Worm (Caenorhabditis elegans) whole organism, young adult: ENCODE results near the gene smc-6.

Experiments
- B0019.2 ChIP-seq: fragments of 200-800 bp; sonication (Bioruptor generic); conservative IDR thresholded peaks from 2 replicates; pipeline ENCODE4 v1.3.6; 2022; ENCODE audit warnings: missing genetic modification reagents, missing genetic modification characterization, missing compliant biosample characterization
- B0336.3 ChIP-seq: fragments of 200-800 bp; sonication (Bioruptor generic); IDR thresholded peaks from 2 replicates; pipeline ENCODE4 v1.3.6; 2022; ENCODE audit warnings: missing genetic modification characterization, missing compliant biosample characterization
- C17E4.6 ChIP-seq: fragments of 200-800 bp; sonication (Bioruptor generic); IDR thresholded peaks from 2 replicates; pipeline ENCODE4 v1.3.6; 2022; ENCODE audit warnings: missing genetic modification reagents, missing genetic modification characterization, missing compliant biosample characterization
- F10E7.11 ChIP-seq: sonication (generic microtip); optimal IDR thresholded peaks from 2 replicates; lab custom pipeline; 2017; ENCODE audit warnings: mild to moderate bottlenecking, missing genetic modification characterization, moderate library complexity, missing compliant biosample characterization
- F22D6.2 ChIP-seq: sonication (generic microtip); optimal IDR thresholded peaks from 2 replicates; lab custom pipeline; 2016; ENCODE audit warnings: mild to moderate bottlenecking, missing genetic modification characterization, missing compliant biosample characterization
- F23B12.7 ChIP-seq: sonication (generic microtip); optimal IDR thresholded peaks from 2 replicates; lab custom pipeline; 2017; ENCODE audit warnings: missing genetic modification characterization, mild to moderate bottlenecking, missing compliant biosample characterization, antibody characterized with exemption, moderate library complexity; ENCODE audit not compliant: insufficient read depth
- T26A5.8 ChIP-seq: sonication (generic microtip); optimal IDR thresholded peaks from 2 replicates; lab custom pipeline; 2016; ENCODE audit warnings: missing genetic modification characterization, missing compliant biosample characterization
- Y53F4B.3 ChIP-seq: fragments of 200-800 bp; sonication (Bioruptor generic); IDR thresholded peaks from 2 replicates; pipeline ENCODE4 v1.3.6; 2022; ENCODE audit warnings: missing genetic modification reagents, missing genetic modification characterization, missing compliant biosample characterization
- Y56A3A.18 ChIP-seq: fragments of 200-800 bp; sonication (Bioruptor generic); IDR thresholded peaks from 2 replicates; pipeline ENCODE4 v1.3.6; 2022; ENCODE audit warnings: missing genetic modification reagents, missing genetic modification characterization, missing compliant biosample characterization
- Y79H2A.3 ChIP-seq: fragments of 200-800 bp; sonication (Bioruptor generic); conservative IDR thresholded peaks from 2 replicates; pipeline ENCODE4 v1.3.6; 2022; ENCODE audit warnings: missing genetic modification reagents, missing genetic modification characterization, missing compliant biosample characterization
- Y95B8A.8 ChIP-seq: fragments of 200-800 bp; sonication (Bioruptor generic); IDR thresholded peaks from 2 replicates; pipeline ENCODE4 v1.3.6; 2022; ENCODE audit warnings: missing genetic modification reagents, missing genetic modification characterization, missing compliant biosample characterization
- bed-2 ChIP-seq: fragments of 200-800 bp; sonication (Bioruptor generic); IDR thresholded peaks from 2 replicates; pipeline ENCODE4 v1.3.6; 2022; ENCODE audit warnings: missing genetic modification reagents, missing genetic modification characterization, missing compliant biosample characterization
- ccch-3 ChIP-seq: fragments of 200-800 bp; sonication (Bioruptor generic); optimal IDR thresholded peaks from 2 replicates; lab custom pipeline; 2018; ENCODE audit warnings: mild to moderate bottlenecking, missing genetic modification characterization, missing compliant biosample characterization
- ceh-100 ChIP-seq: fragments of 200-800 bp; sonication (Bioruptor generic); IDR thresholded peaks from 2 replicates; pipeline ENCODE4 v1.3.6; 2022; ENCODE audit warnings: missing genetic modification reagents, missing genetic modification characterization, missing compliant biosample characterization
- ceh-58 ChIP-seq: fragments of 200-800 bp; sonication (Bioruptor generic); IDR thresholded peaks from 2 replicates; pipeline ENCODE4 v1.3.6; 2022; ENCODE audit warnings: missing genetic modification characterization, missing compliant biosample characterization
- chd-7 ChIP-seq: sonication (generic microtip); optimal IDR thresholded peaks from 2 replicates; lab custom pipeline; 2016; ENCODE audit warnings: mild to moderate bottlenecking, missing genetic modification characterization, moderate library complexity, missing compliant biosample characterization
- efl-1 ChIP-seq: fragments of 150-350 bp; optimal IDR thresholded peaks from 2 replicates; lab custom pipeline; 2014; ENCODE audit warnings: missing biosample characterization, missing genetic modification reagents, missing genetic modification characterization
- ets-4 ChIP-seq: fragments of 200-800 bp; sonication (Bioruptor generic); optimal IDR thresholded peaks from 2 replicates; lab custom pipeline; 2018; ENCODE audit warnings: mild to moderate bottlenecking, missing genetic modification characterization, missing compliant biosample characterization
- him-1 ChIP-seq: sonication (generic microtip); optimal IDR thresholded peaks from 2 replicates; lab custom pipeline; 2016; ENCODE audit warnings: missing genotype, missing genetic modification reagents, missing genetic modification characterization, missing compliant biosample characterization
- hmg-1.2 ChIP-seq: fragments of 200-800 bp; sonication (Bioruptor generic); IDR thresholded peaks from 2 replicates; pipeline ENCODE4 v1.3.6; 2022; ENCODE audit warnings: missing genetic modification reagents, missing genetic modification characterization, missing compliant biosample characterization
- lag-1 ChIP-seq: fragments of 200-800 bp; sonication (Bioruptor generic); IDR thresholded peaks from 2 replicates; pipeline ENCODE4 v1.3.6; 2022; ENCODE audit warnings: missing genetic modification reagents, missing genetic modification characterization, missing compliant biosample characterization
- let-607 ChIP-seq, 2 experiments: fragments of 200-800 bp in 1 of 2; sonication (Bioruptor generic) in 1 of 2; sonication (generic microtip) in 1 of 2; optimal IDR thresholded peaks; 2 replicates each; lab custom pipeline; 2016 to 2018; ENCODE audit warnings: mild to moderate bottlenecking in 2 of 2, missing compliant biosample characterization in 2 of 2, missing genetic modification characterization in 2 of 2, moderate library complexity in 2 of 2, missing genotype in 1 of 2
- lin-54 ChIP-seq: fragments of 200-800 bp; sonication (Bioruptor generic); optimal IDR thresholded peaks from 2 replicates; lab custom pipeline; 2018; ENCODE audit warnings: mild to moderate bottlenecking, missing genetic modification characterization, missing compliant biosample characterization
- lsy-27 ChIP-seq: sonication (generic microtip); optimal IDR thresholded peaks from 2 replicates; lab custom pipeline; 2017; ENCODE audit warnings: missing genetic modification characterization, mild to moderate bottlenecking, missing compliant biosample characterization, antibody characterized with exemption, missing genotype, borderline replicate concordance; ENCODE audit not compliant: insufficient read depth
- madf-8 ChIP-seq: fragments of 200-800 bp; sonication (Bioruptor generic); conservative IDR thresholded peaks from 2 replicates; pipeline ENCODE4 v1.3.6; 2022; ENCODE audit warnings: missing genetic modification reagents, missing genetic modification characterization, missing compliant biosample characterization
- mcd-1 ChIP-seq: fragments of 200-800 bp; sonication (Bioruptor generic); IDR thresholded peaks from 2 replicates; pipeline ENCODE4 v1.3.6; 2022; ENCODE audit warnings: missing genetic modification reagents, missing genetic modification characterization, missing compliant biosample characterization
- mxl-1 ChIP-seq: sonication (generic microtip); optimal IDR thresholded peaks from 2 replicates; lab custom pipeline; 2016; ENCODE audit warnings: missing genetic modification characterization, missing compliant biosample characterization
- nfya-1 ChIP-seq: sonication (generic microtip); optimal IDR thresholded peaks from 2 replicates; lab custom pipeline; 2017; ENCODE audit warnings: antibody characterized with exemption, missing compliant biosample characterization, missing genetic modification characterization, borderline replicate concordance; ENCODE audit not compliant: insufficient read depth
- nfyb-1 ChIP-seq: fragments of 200-800 bp; sonication (Bioruptor generic); IDR thresholded peaks from 2 replicates; pipeline ENCODE4 v1.3.6; 2022; ENCODE audit warnings: missing genetic modification reagents, missing genetic modification characterization, missing compliant biosample characterization
- nhr-120 ChIP-seq: fragments of 200-800 bp; sonication (Bioruptor generic); IDR thresholded peaks from 2 replicates; pipeline ENCODE4 v1.3.6; 2022; ENCODE audit warnings: missing genetic modification characterization, missing compliant biosample characterization
- rcor-1 ChIP-seq: fragments of 200-800 bp; sonication (Bioruptor generic); IDR thresholded peaks from 2 replicates; pipeline ENCODE4 v1.3.6; 2022; ENCODE audit warnings: missing genetic modification reagents, missing genetic modification characterization, missing compliant biosample characterization
- rec-8 ChIP-seq, 2 experiments: sonication (generic microtip); optimal IDR thresholded peaks; 2 replicates each; lab custom pipeline; 2016; ENCODE audit warnings: mild to moderate bottlenecking in 2 of 2, missing genetic modification characterization in 2 of 2, missing genetic modification reagents in 2 of 2, missing genotype in 2 of 2, missing biosample characterization in 1 of 2, missing compliant biosample characterization in 1 of 2, moderate library complexity in 1 of 2
- repo-1 ChIP-seq: sonication (generic microtip); optimal IDR thresholded peaks from 2 replicates; lab custom pipeline; 2017; ENCODE audit warnings: mild to moderate bottlenecking, missing genetic modification characterization, missing compliant biosample characterization
- rpc-1 ChIP-seq, 2 experiments: fragments of 150-350 bp in 1 of 2; sonication (generic microtip) in 1 of 2; optimal IDR thresholded peaks; 2 replicates each; lab custom pipeline; 2014 to 2018; ENCODE audit warnings: missing biosample characterization in 1 of 2, missing genetic modification characterization in 1 of 2, missing genetic modification reagents in 1 of 2, missing genotype in 1 of 2
- snpc-1.1 ChIP-seq: sonication (generic microtip); optimal IDR thresholded peaks from 2 replicates; lab custom pipeline; 2017; ENCODE audit warnings: missing genetic modification characterization, mild to moderate bottlenecking, missing compliant biosample characterization, antibody characterized with exemption, moderate library complexity, missing genotype, missing genetic modification reagents; ENCODE audit not compliant: insufficient read depth
- snpc-3.4 ChIP-seq: sonication (generic microtip); optimal IDR thresholded peaks from 2 replicates; lab custom pipeline; 2017; ENCODE audit warnings: missing genetic modification characterization, mild to moderate bottlenecking, missing compliant biosample characterization, antibody characterized with exemption, moderate library complexity, missing genotype, missing genetic modification reagents
- snpc-4 ChIP-seq, 5 experiments: fragments of 150-350 bp in 1 of 5; sonication (generic microtip) in 4 of 5; optimal IDR thresholded peaks; 2 replicates each; lab custom pipeline; 2014 to 2018; ENCODE audit warnings: missing genetic modification characterization in 5 of 5, missing biosample characterization in 3 of 5, antibody characterized with exemption in 2 of 5, mild to moderate bottlenecking in 2 of 5, missing compliant biosample characterization in 2 of 5, missing genotype in 2 of 5, moderate library complexity in 2 of 5, missing genetic modification reagents in 1 of 5
- somi-1 ChIP-seq: fragments of 200-800 bp; sonication (Bioruptor generic); optimal IDR thresholded peaks from 2 replicates; lab custom pipeline; 2018; ENCODE audit warnings: mild to moderate bottlenecking, missing genetic modification characterization, missing compliant biosample characterization
- tlf-1 ChIP-seq: fragments of 200-800 bp; sonication (Bioruptor generic); optimal IDR thresholded peaks from 2 replicates; lab custom pipeline; 2018; ENCODE audit warnings: mild to moderate bottlenecking, missing genetic modification characterization, missing compliant biosample characterization
- zfh-2 ChIP-seq: fragments of 200-800 bp; sonication (Bioruptor generic); conservative IDR thresholded peaks from 2 replicates; pipeline ENCODE4 v1.3.6; 2022; ENCODE audit warnings: missing genetic modification reagents, missing genetic modification characterization, missing compliant biosample characterization
- ztf-6 ChIP-seq: fragments of 200-800 bp; sonication (Bioruptor generic); IDR thresholded peaks from 2 replicates; pipeline ENCODE4 v1.3.6; 2022; ENCODE audit warnings: missing genetic modification reagents, missing genetic modification characterization, missing compliant biosample characterization

The smc-6 gene

ce11 chrII:11592023-11592422 lies 13.5 kb downstream of the smc-6 start, which contains the start of gene F07A11.1:
TSS of gene F07A11.1 (minus strand) at chrII:11592123.
- TF ChIP-seq nhr-120 (no peak), rcor-1 (GFP tag; lab: Robert Waterston, UW) (no peak), tlf-1 (GFP tag; lab: Kevin White, UChicago) (no peak), ets-4 (GFP tag; lab: Kevin White, UChicago) (no peak), B0336.3 (GFP tag; lab: Robert Waterston, UW) (peak; percentile 36; the same call in 1 of the 2 replicates), Y79H2A.3 (no peak), rpc-1 (optimal IDR thresholded peaks at IDR 0.05; lab: Kevin White, UChicago) (no peak), rpc-1 (tag; optimal IDR thresholded peaks at IDR 0.05; lab: Kevin White, UChicago) (no peak), madf-8 (GFP tag; lab: Robert Waterston, UW) (0 out of 2 replicates have a peak, but pooled peaks have one; percentile 20), lin-54 (GFP tag; lab: Kevin White, UChicago) (no peak), Y56A3A.18 (GFP tag; lab: Robert Waterston, UW) (no peak), F23B12.7 (tag; lab: Kevin White, UChicago) (no peak), ceh-58 (GFP tag; lab: Robert Waterston, UW) (no peak), snpc-3.4 (tag; lab: Kevin White, UChicago) (peak; percentile 5), lsy-27 (tag; lab: Kevin White, UChicago) (no peak), efl-1 (GFP tag; lab: Kevin White, UChicago) (no peak), rec-8 (tag; optimal IDR thresholded peaks at IDR 0.05; lab: Kevin White, UChicago) (no peak), mxl-1 (tag; lab: Kevin White, UChicago) (no peak), F10E7.11 (tag; lab: Kevin White, UChicago) (no peak), him-1 (peak; percentile 55), nfya-1 (tag; lab: Kevin White, UChicago) (no peak), lag-1 (GFP tag; lab: Robert Waterston, UW) (no peak), B0019.2 (no peak), snpc-4 (GFP tag; optimal IDR thresholded peaks at IDR 0.05; lab: Kevin White, UChicago) (no peak), snpc-4 (tag; optimal IDR thresholded peaks at IDR 0.05; lab: Kevin White, UChicago) (peak in 1 of 4 experiments; percentile 1), Y95B8A.8 (GFP tag; lab: Robert Waterston, UW) (0 out of 2 replicates have a peak, but pooled peaks have one; percentile 49)

- no peak for TF ChIP-seq repo-1
- TF ChIP-seq mcd-1 (GFP tag; lab: Robert Waterston, UW): peak; percentile 39
- no peak for TF ChIP-seq F10E7.11 (tag; lab: Kevin White, UChicago)
- TF ChIP-seq hmg-1.2: peak; percentile 45; the same call in 1 of the 2 replicates
- TF ChIP-seq let-607 (tag; optimal IDR thresholded peaks at IDR 0.05; lab: Kevin White, UChicago): peak; percentile 32 to 52
- 0 out of 2 replicates have a peak, but pooled peaks have one; percentile 45 for TF ChIP-seq C17E4.6
- TF ChIP-seq zfh-2 (GFP tag; lab: Robert Waterston, UW): peak; percentile 41; the same call in 1 of the 2 replicates
- no peak for TF ChIP-seq chd-7 (tag; lab: Kevin White, UChicago)
These were observed 17.0 kb downstream of the smc-6 start, which contains the start of gene gfat-1 for ce11 chrII:11595368-11595996. TSS of gene gfat-1 (minus strand) at chrII:11595418.

- TF ChIP-seq tlf-1 (GFP tag; lab: Kevin White, UChicago) (peak; percentile 65), somi-1 (GFP tag; lab: Kevin White, UChicago) (no peak), rcor-1 (GFP tag; lab: Robert Waterston, UW) (peak; percentile 33; the same call in 1 of the 2 replicates), T26A5.8 (tag; lab: Kevin White, UChicago) (no peak), Y53F4B.3 (GFP tag; lab: Robert Waterston, UW) (no peak), Y95B8A.8 (GFP tag; lab: Robert Waterston, UW) (no peak), mxl-1 (tag; lab: Kevin White, UChicago) (no peak), ztf-6 (GFP tag; lab: Robert Waterston, UW) (no peak), bed-2 (GFP tag; lab: Robert Waterston, UW) (no peak), zfh-2 (GFP tag; lab: Robert Waterston, UW) (no peak), Y56A3A.18 (GFP tag; lab: Robert Waterston, UW) (no peak), snpc-1.1 (tag; lab: Kevin White, UChicago) (no peak), F22D6.2 (tag; lab: Kevin White, UChicago) (no peak), nfyb-1 (GFP tag; lab: Robert Waterston, UW) (no peak), ceh-100 (peak; percentile 52; the same call in 1 of the 2 replicates), ccch-3 (GFP tag; lab: Kevin White, UChicago) (no peak)
These were observed 17.7 kb downstream of the smc-6 start for ce11 chrII:11596157-11596740.
